Worm (Caenorhabditis elegans): ENCODE results near the gene srh-33.

ce11 chrV:450757-451501 is 7.8 kb upstream of the srh-33 start, which contains the start of gene nhr-123:
- TF ChIP-seq ZK546.5 (tag; optimal IDR thresholded peaks at IDR 0.05) (no peak), R02D3.7 (tag; optimal IDR thresholded peaks at IDR 0.05) (no peak), nhr-12 (tag; optimal IDR thresholded peaks at IDR 0.05) (no peak), fos-1 (tag; optimal IDR thresholded peaks at IDR 0.05) (peak; percentile 41), lsy-2 (tag; optimal IDR thresholded peaks at IDR 0.05) (no peak), egl-27 (tag; optimal IDR thresholded peaks at IDR 0.05) (no peak), lin-39 (tag; optimal IDR thresholded peaks at IDR 0.05) (no peak), nhr-237 (tag; optimal IDR thresholded peaks at IDR 0.05) (no peak), zag-1 (tag; optimal IDR thresholded peaks at IDR 0.05) (no peak), nhr-77 (tag; optimal IDR thresholded peaks at IDR 0.05) (no peak), F13H6.1 (tag; optimal IDR thresholded peaks at IDR 0.05) (no peak)
